Fruit fly (Drosophila melanogaster): ENCODE results near the gene CG14931.

dm6 chr2L:11834308-11834707 is 46.2 kb downstream of the CG14931 start, which contains the start of gene CG45012:
- no peak for TF ChIP-seq rgr (GFP tag; optimal IDR thresholded peaks at IDR 0.05)
- TF ChIP-seq ey (GFP tag; optimal IDR thresholded peaks at IDR 0.05) = no peak
- TF ChIP-seq lola (GFP tag; optimal IDR thresholded peaks at IDR 0.05) = no peak
- TF ChIP-seq Myc (optimal IDR thresholded peaks at IDR 0.05) = no peak
- TF ChIP-seq brk (GFP tag; optimal IDR thresholded peaks at IDR 0.05) = no peak
- TF ChIP-seq GATAd (GFP tag; optimal IDR thresholded peaks at IDR 0.05) = no peak
